Worm (Caenorhabditis elegans): Measurements from ENCODE around the gene K07E3.9.

The K07E3.9 gene

DNA sequence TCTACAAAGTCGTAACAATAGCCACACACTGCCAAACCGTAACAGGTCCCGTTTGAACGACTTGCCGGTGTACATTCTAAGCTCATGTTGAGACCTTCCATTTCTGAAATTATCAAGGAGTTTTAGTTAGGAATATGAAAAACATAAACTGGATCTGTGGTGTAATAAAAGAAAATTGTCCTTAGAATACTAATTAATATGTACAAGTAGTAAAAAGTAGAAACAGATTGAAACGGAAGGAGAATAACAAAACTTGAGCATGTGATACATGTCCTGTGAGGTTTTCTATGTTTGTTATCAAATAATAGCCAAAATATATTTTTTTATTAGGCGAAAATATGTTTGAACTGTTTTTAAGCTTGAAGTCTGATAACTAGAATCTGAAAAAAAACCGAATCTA is 21.5 kb downstream of the K07E3.9 start, which contains the start of gene frpr-1:
TSS of gene frpr-1 (minus strand) at position 101 of the 400 bp plus-strand sequence.
- TF ChIP-seq ceh-36 (tag; optimal IDR thresholded peaks at IDR 0.05): no peak
- no peak for TF ChIP-seq ama-1 (optimal IDR thresholded peaks at IDR 0.05)
- no peak for TF ChIP-seq hnd-1 (tag; optimal IDR thresholded peaks at IDR 0.05)
- TF ChIP-seq hmbx-1 (tag; optimal IDR thresholded peaks at IDR 0.05): no peak
- TF ChIP-seq tra-4 (tag; optimal IDR thresholded peaks at IDR 0.05): no peak
- TF ChIP-seq tbx-11 (GFP tag; IDR thresholded peaks at IDR 0.05): no peak
- TF ChIP-seq tbx-37 (GFP tag; conservative IDR thresholded peaks at IDR 0.05): no peak
- TF ChIP-seq hmg-4 (GFP tag; optimal IDR thresholded peaks at IDR 0.05): no peak
- TF ChIP-seq flt-1 (GFP tag; IDR thresholded peaks at IDR 0.05): no peak
- TF ChIP-seq aly-1 (tag; optimal IDR thresholded peaks at IDR 0.05): no peak

DNA sequence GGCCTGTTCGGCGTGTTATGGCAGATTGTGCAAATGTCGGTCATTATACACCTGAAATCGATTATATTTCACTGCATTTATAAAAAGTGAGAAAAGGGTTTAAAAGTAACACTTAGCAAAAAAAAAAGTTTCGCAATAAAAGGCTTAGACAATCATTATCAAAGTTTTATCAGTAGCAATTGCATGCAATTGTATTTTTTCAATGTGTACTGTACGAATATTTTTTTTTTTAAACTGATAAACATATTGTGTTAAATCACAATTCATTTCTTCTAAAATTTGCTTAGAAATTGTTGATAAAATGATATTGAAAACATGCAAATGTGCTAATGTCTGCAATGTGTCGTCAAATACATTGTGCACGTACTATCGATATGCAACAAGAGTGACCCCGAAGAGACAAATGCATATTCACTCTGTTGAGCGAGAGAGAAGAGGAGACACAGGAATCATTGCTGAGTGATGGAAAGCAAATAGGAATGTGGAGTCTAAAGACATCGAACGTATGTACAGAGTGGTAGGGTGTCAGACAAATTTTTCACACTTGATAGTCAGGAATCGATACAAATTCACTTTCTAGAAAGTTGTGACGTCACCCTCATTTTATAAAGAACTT is 28.4 kb downstream of the K07E3.9 start, which contains the start of gene C02B8.6:
TSS of gene C02B8.6 (minus strand) at position 51 of the 616 bp plus-strand sequence.
- TF ChIP-seq B0310.2 (tag; optimal IDR thresholded peaks at IDR 0.05): no peak

- TF ChIP-seq F13C5.2 (tag; optimal IDR thresholded peaks at IDR 0.05): no peak
- no peak for TF ChIP-seq B0310.2 (tag; optimal IDR thresholded peaks at IDR 0.05)
Observed at ce11 chrX:8137779-8138178, 29.8 kb downstream of the K07E3.9 start, which contains the start of gene C02B8.7. Gene C02B8.7 (minus strand): TSS chrX:8137879.

- TF ChIP-seq tbx-11 (GFP tag; IDR thresholded peaks at IDR 0.05): no peak
- TF ChIP-seq hnd-1 (tag; optimal IDR thresholded peaks at IDR 0.05): no peak
- TF ChIP-seq ceh-13 (GFP tag; optimal IDR thresholded peaks at IDR 0.05): no peak
- TF ChIP-seq sea-1 (GFP tag; conservative IDR thresholded peaks at IDR 0.05): no peak
- TF ChIP-seq flt-1 (GFP tag; IDR thresholded peaks at IDR 0.05): no peak
- TF ChIP-seq ets-7 (tag; optimal IDR thresholded peaks at IDR 0.05): no peak
- TF ChIP-seq pes-1 (GFP tag; IDR thresholded peaks at IDR 0.05): no peak
- no peak for TF ChIP-seq tbx-37 (GFP tag; conservative IDR thresholded peaks at IDR 0.05)
- TF ChIP-seq tra-4 (tag; optimal IDR thresholded peaks at IDR 0.05): no peak
- TF ChIP-seq ceh-36 (tag; optimal IDR thresholded peaks at IDR 0.05): no peak
- no peak for TF ChIP-seq B0310.2 (tag; optimal IDR thresholded peaks at IDR 0.05)
- TF ChIP-seq F13C5.2 (tag; optimal IDR thresholded peaks at IDR 0.05): no peak
- no peak for TF ChIP-seq hmbx-1 (tag; optimal IDR thresholded peaks at IDR 0.05)
Observed at ce11 chrX:8139146-8139545, 31.1 kb downstream of the K07E3.9 start, which contains the start of gene C02B8.3. Gene C02B8.3 (plus strand): TSS chrX:8139446.

DNA sequence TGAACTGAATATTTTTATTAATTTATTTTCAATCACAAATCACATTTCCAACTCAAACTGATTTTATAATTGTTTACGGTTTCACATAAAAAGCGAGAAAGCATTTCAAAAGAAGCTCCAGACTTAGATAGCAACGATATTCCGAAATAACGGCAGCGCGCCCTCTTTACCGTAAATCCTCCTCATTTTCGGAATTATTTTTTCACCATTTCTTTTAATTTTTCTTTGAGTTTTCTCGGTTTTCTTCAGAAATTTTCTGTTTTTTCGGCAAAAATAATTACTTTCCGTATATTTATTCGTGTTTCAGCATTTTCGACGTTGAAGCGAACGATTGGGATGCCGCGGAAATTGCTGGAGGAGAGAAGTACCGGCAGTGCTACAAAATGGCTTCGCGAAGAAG is 39.4 kb downstream of the K07E3.9 start, which contains the start of gene C02B8.1:
TSS of gene C02B8.1 (plus strand) at position 301 of the 400 bp plus-strand sequence.
- TF ChIP-seq scrt-1 (GFP tag; IDR thresholded peaks at IDR 0.05) (no peak), hmbx-1 (tag; optimal IDR thresholded peaks at IDR 0.05) (no peak), tbx-37 (GFP tag; conservative IDR thresholded peaks at IDR 0.05) (no peak), pes-1 (GFP tag; IDR thresholded peaks at IDR 0.05) (no peak), ceh-13 (GFP tag; optimal IDR thresholded peaks at IDR 0.05) (no peak), B0310.2 (tag; optimal IDR thresholded peaks at IDR 0.05) (no peak), hnd-1 (tag; optimal IDR thresholded peaks at IDR 0.05) (no peak), tbx-11 (GFP tag; IDR thresholded peaks at IDR 0.05) (no peak), aly-1 (tag; optimal IDR thresholded peaks at IDR 0.05) (no peak), ets-7 (tag; optimal IDR thresholded peaks at IDR 0.05) (no peak), F13C5.2 (tag; optimal IDR thresholded peaks at IDR 0.05) (no peak), ceh-36 (tag; optimal IDR thresholded peaks at IDR 0.05) (no peak), flt-1 (GFP tag; IDR thresholded peaks at IDR 0.05) (no peak)

ce11 chrX:8148993-8149392 is 41.0 kb downstream of the K07E3.9 start:
- TF ChIP-seq sea-1 (GFP tag; conservative IDR thresholded peaks at IDR 0.05) (no peak), aly-1 (tag; optimal IDR thresholded peaks at IDR 0.05) (no peak), ets-7 (tag; optimal IDR thresholded peaks at IDR 0.05) (no peak), ceh-36 (tag; optimal IDR thresholded peaks at IDR 0.05) (no peak), hmg-4 (GFP tag; optimal IDR thresholded peaks at IDR 0.05) (no peak), tbx-11 (GFP tag; IDR thresholded peaks at IDR 0.05) (no peak), flt-1 (GFP tag; IDR thresholded peaks at IDR 0.05) (no peak), ceh-13 (GFP tag; optimal IDR thresholded peaks at IDR 0.05) (no peak), scrt-1 (GFP tag; IDR thresholded peaks at IDR 0.05) (no peak), hmbx-1 (tag; optimal IDR thresholded peaks at IDR 0.05) (no peak), tra-4 (tag; optimal IDR thresholded peaks at IDR 0.05) (no peak), tbx-37 (GFP tag; conservative IDR thresholded peaks at IDR 0.05) (no peak), B0310.2 (tag; optimal IDR thresholded peaks at IDR 0.05) (no peak), pes-1 (GFP tag; IDR thresholded peaks at IDR 0.05) (no peak), hnd-1 (tag; optimal IDR thresholded peaks at IDR 0.05) (no peak), ama-1 (optimal IDR thresholded peaks at IDR 0.05) (no peak), F13C5.2 (tag; optimal IDR thresholded peaks at IDR 0.05) (no peak)

- TF ChIP-seq ama-1 (optimal IDR thresholded peaks at IDR 0.05): no peak
- TF ChIP-seq ets-7 (tag; optimal IDR thresholded peaks at IDR 0.05): no peak
- no peak for TF ChIP-seq hnd-1 (tag; optimal IDR thresholded peaks at IDR 0.05)
- no peak for TF ChIP-seq scrt-1 (GFP tag; IDR thresholded peaks at IDR 0.05)
- TF ChIP-seq B0310.2 (tag; optimal IDR thresholded peaks at IDR 0.05): no peak
- TF ChIP-seq tra-4 (tag; optimal IDR thresholded peaks at IDR 0.05): no peak
- TF ChIP-seq flt-1 (GFP tag; IDR thresholded peaks at IDR 0.05): no peak
- TF ChIP-seq tbx-37 (GFP tag; conservative IDR thresholded peaks at IDR 0.05): no peak
- no peak for TF ChIP-seq tbx-11 (GFP tag; IDR thresholded peaks at IDR 0.05)
- TF ChIP-seq ceh-13 (GFP tag; optimal IDR thresholded peaks at IDR 0.05): no peak
- no peak for TF ChIP-seq pes-1 (GFP tag; IDR thresholded peaks at IDR 0.05)
- no peak for TF ChIP-seq ceh-36 (tag; optimal IDR thresholded peaks at IDR 0.05)
- TF ChIP-seq aly-1 (tag; optimal IDR thresholded peaks at IDR 0.05): no peak
Observed at ce11 chrX:8150621-8151020, 42.6 kb downstream of the K07E3.9 start, which contains the start of gene F22F1.2. Gene F22F1.2 (minus strand): TSS chrX:8150721.

ce11 chrX:8151409-8151808 is 43.4 kb downstream of the K07E3.9 start:
- no peak for TF ChIP-seq F13C5.2 (tag; optimal IDR thresholded peaks at IDR 0.05)
- TF ChIP-seq tra-4 (tag; optimal IDR thresholded peaks at IDR 0.05): no peak
- no peak for TF ChIP-seq ama-1 (optimal IDR thresholded peaks at IDR 0.05)
- TF ChIP-seq hmg-4 (GFP tag; optimal IDR thresholded peaks at IDR 0.05): peak; percentile 43
- no peak for TF ChIP-seq ceh-13 (GFP tag; optimal IDR thresholded peaks at IDR 0.05)

Measured in whole organism, early embryonic.